Worm (Caenorhabditis elegans): ENCODE measurements around the gene atfs-1.

The atfs-1 gene

DNA sequence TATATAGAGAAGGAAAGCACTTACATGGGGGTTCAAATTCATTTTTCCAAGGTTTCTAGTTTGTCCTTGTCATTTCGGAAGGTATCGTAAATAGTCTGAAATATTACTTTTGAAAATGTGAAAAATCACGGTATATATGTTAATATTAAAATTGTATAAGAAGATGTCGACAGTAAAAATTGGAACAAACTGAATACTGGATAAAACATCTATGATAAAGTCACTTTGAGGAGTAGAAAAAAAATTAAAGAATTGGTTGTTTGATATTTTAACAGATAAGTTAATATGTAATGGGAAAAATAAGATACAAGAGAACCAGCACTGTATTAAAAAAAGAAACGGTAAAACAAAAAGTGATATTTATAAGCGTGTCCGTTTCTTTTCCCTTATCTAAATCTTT is 32.9 kb downstream of the atfs-1 start, which contains the start of gene nep-21:
TSS of gene nep-21 (minus strand) at position 101 of the 400 bp plus-strand sequence.
- no peak for TF ChIP-seq elt-1 (tag; optimal IDR thresholded peaks at IDR 0.05)
- TF ChIP-seq lsy-12 (tag; optimal IDR thresholded peaks at IDR 0.05), result no peak
- TF ChIP-seq nhr-237 (tag; optimal IDR thresholded peaks at IDR 0.05), result no peak
- TF ChIP-seq fkh-2 (tag; optimal IDR thresholded peaks at IDR 0.05), result no peak
- TF ChIP-seq egl-27 (tag; optimal IDR thresholded peaks at IDR 0.05), result no peak
- TF ChIP-seq elt-2 (tag; optimal IDR thresholded peaks at IDR 0.05), result no peak
- TF ChIP-seq nhr-25 (tag; optimal IDR thresholded peaks at IDR 0.05), result no peak
- no peak for TF ChIP-seq nhr-12 (tag; optimal IDR thresholded peaks at IDR 0.05)
- TF ChIP-seq egl-5 (tag; optimal IDR thresholded peaks at IDR 0.05), result no peak
- TF ChIP-seq eor-1 (tag; optimal IDR thresholded peaks at IDR 0.05), result no peak
- TF ChIP-seq snpc-4 (tag; optimal IDR thresholded peaks at IDR 0.05), result no peak
- TF ChIP-seq fos-1 (tag; optimal IDR thresholded peaks at IDR 0.05), result no peak
- no peak for TF ChIP-seq mml-1 (tag; optimal IDR thresholded peaks at IDR 0.05)
- TF ChIP-seq aly-2 (tag; optimal IDR thresholded peaks at IDR 0.05), result no peak
- TF ChIP-seq hmg-11 (tag; optimal IDR thresholded peaks at IDR 0.05), result no peak
- no peak for TF ChIP-seq ama-1 (optimal IDR thresholded peaks at IDR 0.05)
- no peak for TF ChIP-seq skn-1 (tag; optimal IDR thresholded peaks at IDR 0.05)
- TF ChIP-seq nhr-11 (tag; optimal IDR thresholded peaks at IDR 0.05), result no peak

DNA sequence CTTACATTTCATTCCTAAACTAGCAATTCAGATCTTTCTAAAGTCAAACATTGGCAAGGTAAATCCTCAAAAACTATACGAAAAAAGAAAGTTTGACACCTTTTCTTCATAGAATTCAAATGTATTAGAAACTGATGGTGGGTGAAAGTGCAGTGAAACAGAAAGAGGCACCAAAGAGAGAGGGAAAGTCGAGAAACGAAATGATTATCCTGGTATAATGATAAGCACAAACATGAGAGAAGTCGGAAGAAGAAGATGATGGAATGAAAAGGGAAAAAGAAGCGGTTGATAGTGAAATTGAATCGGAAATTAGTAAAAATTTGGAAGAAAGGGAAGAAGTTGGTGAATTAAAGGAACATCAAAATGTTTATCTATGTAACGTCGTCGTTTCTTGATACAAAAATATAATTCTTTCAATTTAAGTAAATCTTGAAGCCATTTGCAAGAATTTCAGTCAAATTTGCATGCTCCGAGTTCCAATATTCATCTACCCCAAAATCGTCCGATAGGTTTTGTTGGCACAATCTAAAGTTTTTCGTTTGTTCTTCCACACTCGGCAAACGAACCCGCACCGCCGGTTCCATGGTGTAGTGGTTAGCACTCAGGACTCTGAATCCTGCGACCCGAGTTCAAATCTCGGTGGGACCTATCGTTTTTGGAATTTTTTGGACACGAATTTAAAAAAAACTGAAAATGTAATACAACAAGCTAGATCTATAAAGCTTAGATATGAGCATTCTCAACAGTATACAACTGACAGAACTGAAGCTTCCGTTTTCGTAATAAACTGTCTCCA is 37.5 kb downstream of the atfs-1 start:
- no peak for TF ChIP-seq ama-1 (optimal IDR thresholded peaks at IDR 0.05)
- TF ChIP-seq tbx-2 (tag; optimal IDR thresholded peaks at IDR 0.05), result no peak
- TF ChIP-seq nhr-77 (tag; optimal IDR thresholded peaks at IDR 0.05), result no peak
- no peak for TF ChIP-seq nhr-25 (tag; optimal IDR thresholded peaks at IDR 0.05)
- TF ChIP-seq snpc-4 (tag; optimal IDR thresholded peaks at IDR 0.05), result no peak
- TF ChIP-seq jun-1 (tag; optimal IDR thresholded peaks at IDR 0.05), result no peak
- no peak for TF ChIP-seq egl-27 (tag; optimal IDR thresholded peaks at IDR 0.05)
- no peak for TF ChIP-seq lsy-12 (tag; optimal IDR thresholded peaks at IDR 0.05)
- TF ChIP-seq ceh-16 (tag; optimal IDR thresholded peaks at IDR 0.05), result no peak
- no peak for TF ChIP-seq sea-2 (GFP tag; optimal IDR thresholded peaks at IDR 0.05)
- no peak for TF ChIP-seq zag-1 (tag; optimal IDR thresholded peaks at IDR 0.05)
- no peak for TF ChIP-seq ztf-4 (tag; optimal IDR thresholded peaks at IDR 0.05)
- no peak for TF ChIP-seq fkh-2 (tag; optimal IDR thresholded peaks at IDR 0.05)
- TF ChIP-seq elt-1 (tag; optimal IDR thresholded peaks at IDR 0.05), result no peak
- no peak for TF ChIP-seq nhr-28 (tag; optimal IDR thresholded peaks at IDR 0.05)
- no peak for TF ChIP-seq unc-39 (tag; optimal IDR thresholded peaks at IDR 0.05)
- TF ChIP-seq elt-2 (tag; optimal IDR thresholded peaks at IDR 0.05), result no peak
- TF ChIP-seq eor-1 (tag; optimal IDR thresholded peaks at IDR 0.05), result no peak
- no peak for TF ChIP-seq nhr-12 (tag; optimal IDR thresholded peaks at IDR 0.05)

DNA sequence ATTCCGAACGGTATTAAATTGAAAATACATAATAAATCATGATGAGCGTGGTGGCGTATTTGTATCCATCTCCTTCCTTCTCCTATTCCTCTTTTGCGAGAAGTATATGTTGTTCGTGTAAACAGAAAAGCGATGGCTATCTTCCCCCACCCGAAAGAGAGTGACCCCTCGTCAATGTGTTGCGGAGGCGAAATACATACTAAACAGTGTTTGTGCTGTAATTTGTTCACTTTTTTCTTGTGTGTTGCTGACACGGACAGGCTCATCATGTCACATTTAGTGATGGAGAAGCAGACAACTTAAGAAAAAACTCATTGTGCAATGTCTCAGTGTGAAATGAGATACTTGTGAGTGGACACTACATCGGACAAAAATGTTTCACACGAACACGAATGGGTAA is 38.2 kb downstream of the atfs-1 start:
- no peak for TF ChIP-seq fkh-2 (tag; optimal IDR thresholded peaks at IDR 0.05)
- no peak for TF ChIP-seq ceh-82 (tag; optimal IDR thresholded peaks at IDR 0.05)
- TF ChIP-seq nhr-76 (tag; optimal IDR thresholded peaks at IDR 0.05), result no peak
- no peak for TF ChIP-seq lin-15B (tag; optimal IDR thresholded peaks at IDR 0.05)
- TF ChIP-seq egl-5 (tag; optimal IDR thresholded peaks at IDR 0.05), result no peak
- TF ChIP-seq lin-39 (tag; optimal IDR thresholded peaks at IDR 0.05), result no peak
- TF ChIP-seq eor-1 (tag; optimal IDR thresholded peaks at IDR 0.05), result no peak
- no peak for TF ChIP-seq snpc-4 (tag; optimal IDR thresholded peaks at IDR 0.05)
- no peak for TF ChIP-seq elt-2 (tag; optimal IDR thresholded peaks at IDR 0.05)
- no peak for TF ChIP-seq nhr-28 (tag; optimal IDR thresholded peaks at IDR 0.05)
- no peak for TF ChIP-seq elt-3 (tag; optimal IDR thresholded peaks at IDR 0.05)
- TF ChIP-seq mdl-1 (tag; optimal IDR thresholded peaks at IDR 0.05), result no peak
- TF ChIP-seq aly-2 (tag; optimal IDR thresholded peaks at IDR 0.05), result no peak
- TF ChIP-seq fos-1 (tag; optimal IDR thresholded peaks at IDR 0.05), result no peak
- TF ChIP-seq unc-39 (tag; optimal IDR thresholded peaks at IDR 0.05), result no peak

DNA sequence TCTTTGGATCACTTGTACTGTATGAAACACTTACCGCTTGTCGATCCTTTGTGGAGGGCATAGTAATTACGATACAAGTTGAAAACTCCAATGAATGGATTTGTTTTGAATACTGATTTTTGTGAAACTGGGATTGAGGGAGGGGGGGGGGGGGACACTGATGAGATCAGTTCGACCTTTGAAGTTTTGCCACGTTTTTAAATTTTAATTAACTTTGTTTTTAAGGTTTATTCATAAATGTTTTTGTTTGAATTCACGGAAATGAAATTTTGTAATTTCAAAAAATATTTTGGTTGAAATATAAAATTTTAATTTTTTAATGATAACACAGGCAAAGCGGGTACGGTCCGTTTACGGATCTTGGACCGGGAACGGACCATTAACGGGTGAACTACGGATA is 42.5 kb downstream of the atfs-1 start, which contains the start of gene ent-3:
TSS of gene ent-3 (minus strand) at position 101 of the 400 bp plus-strand sequence.
- TF ChIP-seq unc-62 (GFP tag; optimal IDR thresholded peaks at IDR 0.05) (no peak), ceh-82 (tag; optimal IDR thresholded peaks at IDR 0.05) (no peak), pqm-1 (tag; optimal IDR thresholded peaks at IDR 0.05) (no peak), elt-2 (tag; optimal IDR thresholded peaks at IDR 0.05) (no peak), egl-27 (tag; optimal IDR thresholded peaks at IDR 0.05) (no peak), ceh-16 (tag; optimal IDR thresholded peaks at IDR 0.05) (no peak), fkh-10 (GFP tag; optimal IDR thresholded peaks at IDR 0.05) (no peak), elt-1 (tag; optimal IDR thresholded peaks at IDR 0.05) (no peak), lin-15B (tag; optimal IDR thresholded peaks at IDR 0.05) (no peak), nhr-11 (tag; optimal IDR thresholded peaks at IDR 0.05) (no peak), nhr-237 (tag; optimal IDR thresholded peaks at IDR 0.05) (no peak), pha-4 (tag; optimal IDR thresholded peaks at IDR 0.05) (no peak), nfya-1 (tag; optimal IDR thresholded peaks at IDR 0.05; ENCODE audit: insufficient read depth) (no peak), zag-1 (tag; optimal IDR thresholded peaks at IDR 0.05) (no peak), tbx-2 (tag; optimal IDR thresholded peaks at IDR 0.05) (no peak), daf-12 (tag; optimal IDR thresholded peaks at IDR 0.05) (no peak), lsy-12 (tag; optimal IDR thresholded peaks at IDR 0.05) (no peak)

Data from whole organism, L3 larva.